Fruit fly (Drosophila melanogaster): ENCODE measurements around the gene CG5439.

DNA sequence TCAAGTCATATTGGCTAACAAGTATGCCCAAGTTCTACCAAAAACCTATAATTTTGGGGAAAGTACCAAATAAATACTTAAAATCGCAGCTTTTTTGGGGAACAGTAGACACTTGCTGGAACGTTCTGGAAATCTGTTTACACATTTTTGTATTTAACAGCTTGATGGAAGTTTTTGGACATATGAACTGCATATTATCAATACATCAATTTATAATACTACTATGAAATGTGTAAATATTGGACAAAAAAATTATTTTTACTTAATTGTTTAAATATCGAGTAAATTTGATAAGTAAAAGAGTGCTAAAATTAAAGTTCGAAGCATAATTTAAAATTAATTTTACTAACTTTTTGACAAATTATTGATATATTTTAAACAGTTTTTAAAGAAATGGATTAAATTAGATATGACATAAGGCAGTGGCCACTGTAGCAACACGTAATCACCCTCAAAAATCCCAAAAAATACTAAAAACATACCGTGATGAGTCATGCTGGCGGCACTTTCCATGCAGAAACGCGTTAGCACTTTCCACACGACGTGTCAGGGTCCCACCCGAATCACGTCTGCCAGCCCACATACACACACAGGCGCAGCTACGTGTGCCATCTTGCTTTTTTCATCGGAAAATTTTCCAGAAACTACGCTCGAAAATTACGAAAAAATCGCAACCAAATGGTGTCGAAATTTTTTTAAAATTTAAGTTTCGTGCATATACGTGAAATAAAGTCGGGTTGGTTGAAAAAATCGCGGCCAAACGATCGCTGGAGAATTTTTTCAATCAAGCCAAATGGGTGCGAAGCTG lies 11.8 kb upstream of the CG5439 start, which contains the start of gene Sirt1:
- peak in 1 of 2 experiments; percentile 12 for TF ChIP-seq cnc (optimal IDR thresholded peaks at IDR 0.05)
- peak; percentile 23 for TF ChIP-seq Crg-1 (GFP tag; optimal IDR thresholded peaks at IDR 0.05)
- TF ChIP-seq CG33017 (tag; optimal IDR thresholded peaks at IDR 0.05), result peak; percentile 73
- peak; percentile 46 for TF ChIP-seq CG1620 (GFP tag; optimal IDR thresholded peaks at IDR 0.05)
- TF ChIP-seq tj (GFP tag; optimal IDR thresholded peaks at IDR 0.05), result no peak
- TF ChIP-seq Mnt (GFP tag; optimal IDR thresholded peaks at IDR 0.05), result peak; percentile 82

Measured in whole organism, adult.